Fruit fly (Drosophila melanogaster) whole organism, wandering third instar larva: ENCODE results near the gene Helz.
A peak's percentile ranks its signal among the peaks of the same experiment; 100 is the strongest.

Source experiments
- Abd-B ChIP-seq: fragments of >200 bp; optimal IDR thresholded peaks from 2 replicates; lab custom pipeline; 2017; ENCODE audit warnings: missing biosample characterization, missing genetic modification characterization
- CG32264 ChIP-seq: fragments of 200-800 bp; sonication (Bioruptor generic); optimal IDR thresholded peaks from 2 replicates; lab custom pipeline; 2016; ENCODE audit warnings: missing biosample characterization, missing genetic modification characterization
- CG9705 ChIP-seq: fragments of 200-800 bp; sonication (Bioruptor generic); optimal IDR thresholded peaks from 2 replicates; lab custom pipeline; 2018; ENCODE audit warnings: missing biosample characterization, mild to moderate bottlenecking, missing genetic modification characterization
- CrebA ChIP-seq: fragments of 200-800 bp; sonication (Bioruptor generic); optimal IDR thresholded peaks from 2 replicates; lab custom pipeline; 2016; ENCODE audit warnings: missing biosample characterization, mild to moderate bottlenecking, missing genetic modification characterization, borderline replicate concordance
- Dfd ChIP-seq: fragments of >200 bp; optimal IDR thresholded peaks from 2 replicates; lab custom pipeline; 2017; ENCODE audit warnings: missing biosample characterization, missing genetic modification characterization
- Dif ChIP-seq: fragments of 200-275, 200-300 bp; sonication (Bioruptor generic); optimal IDR thresholded peaks from 2 replicates; lab custom pipeline; 2018; ENCODE audit warnings: missing biosample characterization, missing genetic modification characterization; ENCODE audit not compliant: partially characterized antibody
- GATAd ChIP-seq: sonication (Bioruptor generic); optimal IDR thresholded peaks from 2 replicates; lab custom pipeline; 2016; ENCODE audit warnings: missing biosample characterization, missing genetic modification characterization
- HLH106 ChIP-seq: fragments of 200-800 bp; optimal IDR thresholded peaks from 3 replicates; lab custom pipeline; 2019; ENCODE audit warnings: missing biosample characterization, mild to moderate bottlenecking, missing genetic modification characterization, moderate library complexity
- Hnf4 ChIP-seq: fragments of 200-800 bp; sonication (Bioruptor generic); optimal IDR thresholded peaks from 2 replicates; lab custom pipeline; 2016; ENCODE audit warnings: missing biosample characterization, mild to moderate bottlenecking, missing genetic modification characterization
- Hr78 ChIP-seq: fragments of >200 bp; optimal IDR thresholded peaks from 2 replicates; lab custom pipeline; 2017; ENCODE audit warnings: missing biosample characterization, missing genetic modification characterization
- Hr83 ChIP-seq: fragments of 200-300 bp; sonication (Bioruptor generic); optimal IDR thresholded peaks from 2 replicates; lab custom pipeline; 2016; ENCODE audit warnings: missing biosample characterization, mild to moderate bottlenecking, missing genetic modification characterization, moderate library complexity; ENCODE audit not compliant: poor library complexity, severe bottlenecking
- Jra ChIP-seq: sonication (Bioruptor generic); optimal IDR thresholded peaks from 2 replicates; lab custom pipeline; 2016; ENCODE audit warnings: missing biosample characterization, missing genetic modification characterization
- OdsH ChIP-seq: fragments of 200-800 bp; sonication (Bioruptor generic); optimal IDR thresholded peaks from 2 replicates; lab custom pipeline; 2016; ENCODE audit warnings: missing biosample characterization, mild to moderate bottlenecking, missing genetic modification characterization
- Rel ChIP-seq, 2 experiments: fragments of 200-800 bp; sonication (Bioruptor generic) in 1 of 2; optimal IDR thresholded peaks; 2 replicates in 1 of 2; 3 replicates in 1 of 2; lab custom pipeline; 2016 to 2019; ENCODE audit warnings: mild to moderate bottlenecking in 2 of 2, missing biosample characterization in 2 of 2, missing genetic modification characterization in 2 of 2, moderate library complexity in 1 of 2
- Sp1 ChIP-seq: fragments of 200-800 bp; sonication (Bioruptor generic); optimal IDR thresholded peaks from 3 replicates; lab custom pipeline; 2019; ENCODE audit warnings: missing biosample characterization, mild to moderate bottlenecking, missing genetic modification characterization, moderate library complexity
- Vsx2 ChIP-seq: fragments of 200-300, 225-300 bp; sonication (Bioruptor generic); optimal IDR thresholded peaks from 2 replicates; lab custom pipeline; 2018; ENCODE audit warnings: missing biosample characterization, missing genetic modification characterization; ENCODE audit not compliant: partially characterized antibody
- br ChIP-seq: fragments of 200-800 bp; sonication (Bioruptor generic); optimal IDR thresholded peaks from 2 replicates; lab custom pipeline; 2016; ENCODE audit warnings: missing biosample characterization, missing genetic modification characterization
- brk ChIP-seq: fragments of 200-800 bp; sonication (Bioruptor generic); optimal IDR thresholded peaks from 2 replicates; lab custom pipeline; 2016; ENCODE audit warnings: missing biosample characterization, mild to moderate bottlenecking, missing genetic modification characterization
- dl ChIP-seq, 2 experiments: fragments of 175-275, 200-275 bp in 1 of 2; fragments of 200-275 bp in 1 of 2; sonication (Bioruptor generic); optimal IDR thresholded peaks; lab custom pipeline; 2018; ENCODE audit warnings: mild to moderate bottlenecking in 2 of 2, missing biosample characterization in 2 of 2, missing genetic modification characterization in 2 of 2, moderate library complexity in 2 of 2; ENCODE audit not compliant: partially characterized antibody in 2 of 2, insufficient read depth in 1 of 2
- ey ChIP-seq: fragments of 200-800 bp; sonication (Bioruptor generic); optimal IDR thresholded peaks from 2 replicates; lab custom pipeline; 2016; ENCODE audit warnings: missing biosample characterization, missing genetic modification characterization
- fru ChIP-seq: fragments of 200-800 bp; sonication (Bioruptor generic); optimal IDR thresholded peaks from 3 replicates; lab custom pipeline; 2016; ENCODE audit warnings: missing biosample characterization, mild to moderate bottlenecking, missing genetic modification characterization
- h ChIP-seq: fragments of 200-800 bp; sonication (Bioruptor generic); optimal IDR thresholded peaks from 3 replicates; lab custom pipeline; 2016; ENCODE audit warnings: missing biosample characterization, mild to moderate bottlenecking, missing genetic modification characterization
- jim ChIP-seq: fragments of 175-275, 200-325 bp; sonication (Bioruptor generic); optimal IDR thresholded peaks from 2 replicates; lab custom pipeline; 2016; ENCODE audit warnings: missing biosample characterization, mild to moderate bottlenecking, missing genetic modification characterization
- pan ChIP-seq: fragments of >200 bp; optimal IDR thresholded peaks from 2 replicates; lab custom pipeline; 2017
- psq ChIP-seq: fragments of 200-800 bp; sonication (Bioruptor generic); optimal IDR thresholded peaks from 3 replicates; lab custom pipeline; 2017; ENCODE audit warnings: missing biosample characterization, mild to moderate bottlenecking, missing genetic modification characterization, moderate library complexity
- rgr ChIP-seq: fragments of 200-800 bp; sonication (Bioruptor generic); optimal IDR thresholded peaks from 3 replicates; lab custom pipeline; 2016; ENCODE audit warnings: missing biosample characterization, mild to moderate bottlenecking, missing genetic modification characterization
- sage ChIP-seq: fragments of 200-800 bp; sonication (Bioruptor generic); optimal IDR thresholded peaks from 2 replicates; lab custom pipeline; 2016; ENCODE audit warnings: missing biosample characterization, mild to moderate bottlenecking, missing genetic modification characterization
- tai ChIP-seq: sonication (Bioruptor generic); optimal IDR thresholded peaks from 2 replicates; lab custom pipeline; 2016; ENCODE audit warnings: missing biosample characterization, missing genetic modification characterization
- woc ChIP-seq: sonication (Bioruptor generic); optimal IDR thresholded peaks from 2 replicates; lab custom pipeline; 2016; ENCODE audit warnings: missing biosample characterization, mild to moderate bottlenecking, missing genetic modification characterization

Gene Helz

DNA sequence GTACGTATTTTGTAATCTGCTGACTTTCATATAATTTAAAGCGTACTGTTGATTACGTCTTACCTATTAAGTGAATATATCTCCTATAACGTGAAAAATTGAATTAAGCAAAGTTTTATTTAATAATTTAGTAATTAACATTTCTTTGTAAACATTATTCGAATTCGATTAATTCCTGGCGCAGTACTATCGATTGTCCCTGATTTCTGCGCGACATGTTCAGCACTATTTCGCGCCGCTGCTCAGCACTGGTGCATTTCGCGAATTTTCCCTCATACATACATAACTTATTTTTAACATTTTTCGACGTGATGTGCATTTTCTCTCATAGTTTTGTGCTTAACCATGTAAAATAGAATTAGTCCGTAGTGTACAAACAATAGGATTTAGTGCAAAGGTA lies at the start of gene Helz:
Helz (plus strand) TSS at position 260 of the 400 bp plus-strand sequence.
- TF ChIP-seq Hr83 (GFP tag; lab: Kevin White, UChicago) (peak; percentile 64), Sp1 (GFP tag; lab: Kevin White, UChicago) (no peak), h (GFP tag; lab: Kevin White, UChicago) (peak; percentile 22), Hnf4 (peak; percentile 59), OdsH (GFP tag; lab: Kevin White, UChicago) (peak; percentile 3), rgr (GFP tag; lab: Kevin White, UChicago) (peak; percentile 14), Abd-B (GFP tag; lab: Kevin White, UChicago) (no peak), dl (GFP tag; optimal IDR thresholded peaks at IDR 0.05; lab: Kevin White, UChicago; ENCODE audit: insufficient read depth in 1 of 2, partially characterized antibody in 2 of 2) (no peak), Rel (GFP tag; optimal IDR thresholded peaks at IDR 0.05; lab: Kevin White, UChicago) (no peak), Rel (tag; optimal IDR thresholded peaks at IDR 0.05; lab: Kevin White, UChicago) (no peak), sage (GFP tag; lab: Kevin White, UChicago) (peak; percentile 62), woc (GFP tag; lab: Kevin White, UChicago) (no peak), Dif (GFP tag; lab: Kevin White, UChicago) (no peak), pan (lab: Kevin White, UChicago) (no peak), HLH106 (tag; lab: Kevin White, UChicago) (peak; percentile 6)

DNA sequence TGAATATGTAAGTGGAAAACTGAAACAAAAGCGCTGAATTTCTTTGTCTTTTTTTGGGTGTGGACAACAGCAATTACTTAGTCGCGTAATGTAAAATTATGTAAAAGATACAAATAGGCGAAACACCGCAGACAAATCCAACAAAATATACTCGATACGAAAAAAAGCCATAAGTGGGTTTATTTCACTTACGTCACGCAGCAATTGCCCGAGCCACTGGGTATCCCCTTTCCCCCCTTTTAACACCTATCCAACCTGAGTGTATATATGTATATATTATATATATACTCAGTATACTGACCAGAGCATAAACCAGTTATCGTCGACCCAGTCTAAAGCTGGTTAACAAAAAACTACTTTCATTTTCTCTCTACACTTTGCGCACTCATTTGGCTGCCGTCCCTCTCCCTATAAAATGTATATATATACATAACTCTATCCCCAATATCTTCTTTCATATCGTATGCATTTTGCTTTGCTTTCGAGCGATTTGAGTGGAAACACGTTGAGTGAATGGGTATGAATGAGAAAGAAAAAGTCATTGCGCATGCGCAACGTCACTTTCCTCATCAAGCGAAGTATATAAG lies 46.5 kb upstream of the Helz start:
- TF ChIP-seq CG9705 (GFP tag; lab: Kevin White, UChicago) (no peak), psq (GFP tag; lab: Kevin White, UChicago) (peak; percentile 90), brk (GFP tag; lab: Kevin White, UChicago) (peak; percentile 2)

- no peak for TF ChIP-seq brk (GFP tag; lab: Kevin White, UChicago)
- no peak for TF ChIP-seq br
- TF ChIP-seq Dfd (GFP tag; lab: Kevin White, UChicago): peak; percentile 91
- TF ChIP-seq Dif (GFP tag; lab: Kevin White, UChicago): no peak
- TF ChIP-seq Hr78: no peak
Observed at dm6 chr3L:14751056-14751671, 38.6 kb upstream of the Helz start.

dm6 chr3L:14752816-14753215 lies 36.9 kb upstream of the Helz start:
- TF ChIP-seq Dfd (GFP tag; lab: Kevin White, UChicago) (peak; percentile 89), rgr (GFP tag; lab: Kevin White, UChicago) (no peak)

DNA sequence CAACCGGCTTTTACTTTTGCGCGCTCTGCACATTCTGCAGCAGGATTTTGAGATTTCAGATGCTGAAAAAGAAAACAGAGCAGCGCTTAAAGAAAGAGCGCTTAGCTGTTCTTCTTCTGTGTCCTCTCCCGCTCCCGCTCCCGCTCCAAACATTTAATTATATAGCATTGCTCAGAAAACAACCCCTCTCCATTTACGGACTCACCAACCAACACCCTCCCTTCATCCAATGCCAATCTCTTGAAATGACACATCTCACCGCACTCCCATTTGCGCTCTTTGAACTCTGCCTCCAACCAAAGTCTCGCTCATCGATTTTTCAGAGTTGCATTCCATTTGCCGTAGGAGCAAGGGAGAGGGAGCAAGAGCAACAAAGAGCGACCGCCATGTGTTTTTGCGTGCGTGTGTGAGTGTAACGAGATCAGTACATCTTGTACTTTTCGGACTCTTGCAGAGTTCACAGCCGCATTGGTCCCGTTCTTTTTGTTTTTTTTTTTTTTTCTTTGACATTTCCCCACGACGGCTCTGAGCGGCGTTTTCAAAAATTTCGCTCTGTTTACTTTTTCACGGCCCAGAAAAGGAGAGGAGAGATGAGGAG lies 34.6 kb upstream of the Helz start:
- TF ChIP-seq tai (GFP tag; lab: Kevin White, UChicago): no peak
- peak; percentile 80 for TF ChIP-seq CrebA (GFP tag; lab: Kevin White, UChicago)
- peak; percentile 59 for TF ChIP-seq fru (GFP tag; lab: Kevin White, UChicago)
- TF ChIP-seq Rel (GFP tag; optimal IDR thresholded peaks at IDR 0.05; lab: Kevin White, UChicago): peak; percentile 92
- no peak for TF ChIP-seq Rel (tag; optimal IDR thresholded peaks at IDR 0.05; lab: Kevin White, UChicago)
- peak; percentile 39 to 83 for TF ChIP-seq dl (GFP tag; optimal IDR thresholded peaks at IDR 0.05; lab: Kevin White, UChicago; ENCODE audit: insufficient read depth in 1 of 2, partially characterized antibody in 2 of 2)
- peak; percentile 55 for TF ChIP-seq CG32264 (GFP tag; lab: Kevin White, UChicago)
- TF ChIP-seq pan (lab: Kevin White, UChicago): no peak
- no peak for TF ChIP-seq ey (GFP tag; lab: Kevin White, UChicago)
- TF ChIP-seq jim: peak; percentile 52
- peak; percentile 36 for TF ChIP-seq brk (GFP tag; lab: Kevin White, UChicago)
- TF ChIP-seq Dif (GFP tag; lab: Kevin White, UChicago): peak; percentile 89
- peak; percentile 64 for TF ChIP-seq Jra (GFP tag; lab: Kevin White, UChicago)
- TF ChIP-seq h (GFP tag; lab: Kevin White, UChicago): peak; percentile 77
- no peak for TF ChIP-seq OdsH (GFP tag; lab: Kevin White, UChicago)
- peak; percentile 65 for TF ChIP-seq br
- no peak for TF ChIP-seq GATAd (GFP tag; lab: Kevin White, UChicago)
- peak; percentile 86 for TF ChIP-seq Vsx2 (GFP tag; lab: Kevin White, UChicago)
- TF ChIP-seq Hr83 (GFP tag; lab: Kevin White, UChicago): peak; percentile 66
- TF ChIP-seq Hnf4: peak; percentile 71
- no peak for TF ChIP-seq Hr78
